Worm (Caenorhabditis elegans) whole organism, young adult: ENCODE measurements around the gene cyp-33E3.

Experiments
- B0336.3 ChIP-seq: fragments of 200-800 bp; sonication (Bioruptor generic); IDR thresholded peaks from 2 replicates; pipeline ENCODE4 v1.3.6; 2022; ENCODE audit warnings: missing genetic modification characterization, missing compliant biosample characterization
- C06A6.2 ChIP-seq: fragments of 200-800 bp; sonication (Bioruptor generic); conservative IDR thresholded peaks from 2 replicates; pipeline ENCODE4 v1.3.6; 2022; ENCODE audit warnings: missing genetic modification characterization, missing compliant biosample characterization
- C17E4.6 ChIP-seq: fragments of 200-800 bp; sonication (Bioruptor generic); IDR thresholded peaks from 2 replicates; pipeline ENCODE4 v1.3.6; 2022; ENCODE audit warnings: missing genetic modification reagents, missing genetic modification characterization, missing compliant biosample characterization
- D2030.7 ChIP-seq: fragments of 200-800 bp; sonication (Bioruptor generic); IDR thresholded peaks from 2 replicates; pipeline ENCODE4 v1.3.6; 2022; ENCODE audit warnings: missing genetic modification reagents, missing genetic modification characterization, missing compliant biosample characterization
- F10E7.11 ChIP-seq: sonication (generic microtip); optimal IDR thresholded peaks from 2 replicates; lab custom pipeline; 2017; ENCODE audit warnings: mild to moderate bottlenecking, missing genetic modification characterization, moderate library complexity, missing compliant biosample characterization
- F33H1.4 ChIP-seq: fragments of 200-800 bp; sonication (Bioruptor generic); IDR thresholded peaks from 2 replicates; pipeline ENCODE4 v1.3.6; 2022; ENCODE audit warnings: missing genetic modification reagents, missing genetic modification characterization, missing compliant biosample characterization
- F55B11.4 ChIP-seq: sonication (generic microtip); optimal IDR thresholded peaks from 2 replicates; lab custom pipeline; 2016; ENCODE audit warnings: missing compliant biosample characterization, missing genetic modification characterization, borderline replicate concordance; ENCODE audit not compliant: insufficient read depth
- akir-1 ChIP-seq: fragments of 200-800 bp; sonication (Bioruptor generic); optimal IDR thresholded peaks from 2 replicates; lab custom pipeline; 2018; ENCODE audit warnings: mild to moderate bottlenecking, missing genetic modification characterization, moderate library complexity, missing compliant biosample characterization
- ama-1 ChIP-seq, 3 experiments: fragments of 150-350 bp in 1 of 3; sonication (generic microtip) in 2 of 3; optimal IDR thresholded peaks; 2 replicates each; lab custom pipeline; 2014 to 2018; ENCODE audit warnings: missing biosample characterization in 2 of 3, missing genetic modification characterization in 2 of 3, missing genetic modification reagents in 2 of 3
- attf-5 ChIP-seq: fragments of 200-800 bp; sonication (Bioruptor generic); optimal IDR thresholded peaks from 2 replicates; lab custom pipeline; 2018; ENCODE audit warnings: mild to moderate bottlenecking, missing genetic modification characterization, missing compliant biosample characterization
- bed-2 ChIP-seq: fragments of 200-800 bp; sonication (Bioruptor generic); IDR thresholded peaks from 2 replicates; pipeline ENCODE4 v1.3.6; 2022; ENCODE audit warnings: missing genetic modification reagents, missing genetic modification characterization, missing compliant biosample characterization
- cebp-2 ChIP-seq: fragments of 200-800 bp; sonication (Bioruptor generic); IDR thresholded peaks from 2 replicates; pipeline ENCODE4 v1.3.6; 2022; ENCODE audit warnings: missing genetic modification characterization, missing compliant biosample characterization
- ceh-58 ChIP-seq: fragments of 200-800 bp; sonication (Bioruptor generic); IDR thresholded peaks from 2 replicates; pipeline ENCODE4 v1.3.6; 2022; ENCODE audit warnings: missing genetic modification characterization, missing compliant biosample characterization
- ceh-91 ChIP-seq: fragments of 200-800 bp; sonication (Bioruptor generic); IDR thresholded peaks from 2 replicates; pipeline ENCODE4 v1.3.6; 2022; ENCODE audit warnings: missing genetic modification reagents, missing genetic modification characterization, missing compliant biosample characterization
- chd-7 ChIP-seq: sonication (generic microtip); optimal IDR thresholded peaks from 2 replicates; lab custom pipeline; 2016; ENCODE audit warnings: mild to moderate bottlenecking, missing genetic modification characterization, moderate library complexity, missing compliant biosample characterization
- die-1 ChIP-seq: sonication (generic microtip); optimal IDR thresholded peaks from 2 replicates; lab custom pipeline; 2016; ENCODE audit warnings: missing genotype, mild to moderate bottlenecking, missing genetic modification characterization, missing compliant biosample characterization
- dox-1 ChIP-seq: fragments of 200-800 bp; sonication (Bioruptor generic); IDR thresholded peaks from 2 replicates; pipeline ENCODE4 v1.3.6; 2022; ENCODE audit warnings: missing genetic modification reagents, missing genetic modification characterization, missing compliant biosample characterization
- dpl-1 ChIP-seq: fragments of 150-350 bp; optimal IDR thresholded peaks from 2 replicates; lab custom pipeline; 2014; ENCODE audit warnings: missing biosample characterization, missing genetic modification reagents, missing genetic modification characterization
- ekl-4 ChIP-seq: fragments of 200-800 bp; sonication (Bioruptor generic); IDR thresholded peaks from 2 replicates; pipeline ENCODE4 v1.3.6; 2022; ENCODE audit warnings: missing genetic modification reagents, missing genetic modification characterization, missing compliant biosample characterization
- hmg-1.2 ChIP-seq: fragments of 200-800 bp; sonication (Bioruptor generic); IDR thresholded peaks from 2 replicates; pipeline ENCODE4 v1.3.6; 2022; ENCODE audit warnings: missing genetic modification reagents, missing genetic modification characterization, missing compliant biosample characterization
- hmg-20 ChIP-seq: fragments of 200-800 bp; sonication (Bioruptor generic); IDR thresholded peaks from 2 replicates; pipeline ENCODE4 v1.3.6; 2022; ENCODE audit warnings: missing genetic modification reagents, missing genetic modification characterization, missing compliant biosample characterization
- hsf-1 ChIP-seq: fragments of 200-800 bp; sonication (Bioruptor generic); IDR thresholded peaks from 2 replicates; pipeline ENCODE4 v1.3.6; 2022; ENCODE audit warnings: missing genetic modification reagents, missing genetic modification characterization, missing compliant biosample characterization
- lag-1 ChIP-seq: fragments of 200-800 bp; sonication (Bioruptor generic); IDR thresholded peaks from 2 replicates; pipeline ENCODE4 v1.3.6; 2022; ENCODE audit warnings: missing genetic modification reagents, missing genetic modification characterization, missing compliant biosample characterization
- mel-28 ChIP-seq: sonication (generic microtip); optimal IDR thresholded peaks from 2 replicates; lab custom pipeline; 2016; ENCODE audit warnings: borderline replicate concordance, mild to moderate bottlenecking, missing genetic modification characterization, missing compliant biosample characterization
- nhr-120 ChIP-seq: fragments of 200-800 bp; sonication (Bioruptor generic); IDR thresholded peaks from 2 replicates; pipeline ENCODE4 v1.3.6; 2022; ENCODE audit warnings: missing genetic modification characterization, missing compliant biosample characterization
- nhr-80 ChIP-seq: sonication (generic microtip); optimal IDR thresholded peaks from 2 replicates; lab custom pipeline; 2016; ENCODE audit warnings: missing genetic modification characterization, missing compliant biosample characterization
- rec-8 ChIP-seq, 2 experiments: sonication (generic microtip); optimal IDR thresholded peaks; 2 replicates each; lab custom pipeline; 2016; ENCODE audit warnings: mild to moderate bottlenecking in 2 of 2, missing genetic modification characterization in 2 of 2, missing genetic modification reagents in 2 of 2, missing genotype in 2 of 2, missing biosample characterization in 1 of 2, missing compliant biosample characterization in 1 of 2, moderate library complexity in 1 of 2
- repo-1 ChIP-seq: sonication (generic microtip); optimal IDR thresholded peaks from 2 replicates; lab custom pipeline; 2017; ENCODE audit warnings: mild to moderate bottlenecking, missing genetic modification characterization, missing compliant biosample characterization
- sea-2 ChIP-seq: fragments of 200-800 bp; sonication (Bioruptor generic); IDR thresholded peaks from 2 replicates; pipeline ENCODE4 v1.3.6; 2022; ENCODE audit warnings: missing genetic modification characterization, missing compliant biosample characterization
- snpc-1.1 ChIP-seq: sonication (generic microtip); optimal IDR thresholded peaks from 2 replicates; lab custom pipeline; 2017; ENCODE audit warnings: missing genetic modification characterization, mild to moderate bottlenecking, missing compliant biosample characterization, antibody characterized with exemption, moderate library complexity, missing genotype, missing genetic modification reagents; ENCODE audit not compliant: insufficient read depth
- snpc-1.3 ChIP-seq: sonication (generic microtip); optimal IDR thresholded peaks from 2 replicates; lab custom pipeline; 2017; ENCODE audit warnings: missing genetic modification characterization, mild to moderate bottlenecking, missing compliant biosample characterization, antibody characterized with exemption, moderate library complexity, missing genotype, missing genetic modification reagents; ENCODE audit not compliant: insufficient read depth
- sptf-2 ChIP-seq: fragments of 200-800 bp; sonication (Bioruptor generic); optimal IDR thresholded peaks from 2 replicates; lab custom pipeline; 2018; ENCODE audit warnings: mild to moderate bottlenecking, missing genetic modification characterization, missing compliant biosample characterization
- tbp1 ChIP-seq: fragments of 200-800 bp; sonication (Bioruptor generic); optimal IDR thresholded peaks from 2 replicates; lab custom pipeline; 2018; ENCODE audit warnings: mild to moderate bottlenecking, missing genetic modification characterization, missing compliant biosample characterization
- tbx-9 ChIP-seq: sonication (generic microtip); optimal IDR thresholded peaks from 2 replicates; lab custom pipeline; 2016; ENCODE audit warnings: borderline replicate concordance, missing genetic modification characterization, inconsistent platforms, missing compliant biosample characterization
- zim-3 ChIP-seq: sonication (generic microtip); optimal IDR thresholded peaks from 2 replicates; lab custom pipeline; 2017; ENCODE audit warnings: mild to moderate bottlenecking, missing genetic modification characterization, moderate library complexity, missing compliant biosample characterization
- ztf-3 ChIP-seq: fragments of 200-800 bp; sonication (Bioruptor generic); optimal IDR thresholded peaks from 2 replicates; lab custom pipeline; 2018; ENCODE audit warnings: mild to moderate bottlenecking, missing genetic modification characterization, missing compliant biosample characterization
- ztf-6 ChIP-seq: fragments of 200-800 bp; sonication (Bioruptor generic); IDR thresholded peaks from 2 replicates; pipeline ENCODE4 v1.3.6; 2022; ENCODE audit warnings: missing genetic modification reagents, missing genetic modification characterization, missing compliant biosample characterization

Gene cyp-33E3

ce11 chrIV:8608204-8608603 is 6.6 kb upstream of the cyp-33E3 start (continued):
- TF ChIP-seq lag-1 (GFP tag; lab: Robert Waterston, UW), result no peak

ce11 chrIV:8608934-8609333 is 5.9 kb upstream of the cyp-33E3 start, which contains the start of gene F42A9.6:
F42A9.6 (plus strand) TSS chrIV:8609234.
- no peak for TF ChIP-seq repo-1
- no peak for TF ChIP-seq C17E4.6 (GFP tag; lab: Robert Waterston, UW)
- no peak for TF ChIP-seq C06A6.2
- TF ChIP-seq F55B11.4 (tag; lab: Kevin White, UChicago), result no peak
- TF ChIP-seq F33H1.4 (GFP tag; lab: Robert Waterston, UW), result no peak
- TF ChIP-seq snpc-1.1 (tag; lab: Kevin White, UChicago), result no peak
- TF ChIP-seq dox-1, result no peak
- TF ChIP-seq ceh-58, result no peak
- TF ChIP-seq die-1 (tag; lab: Kevin White, UChicago), result no peak
- no peak for TF ChIP-seq hmg-1.2 (GFP tag; lab: Robert Waterston, UW)
- no peak for TF ChIP-seq dpl-1 (GFP tag; lab: Kevin White, UChicago)
- TF ChIP-seq hmg-20 (GFP tag; lab: Robert Waterston, UW), result no peak
- TF ChIP-seq tbx-9, result no peak
- no peak for TF ChIP-seq bed-2
- TF ChIP-seq mel-28 (tag; lab: Kevin White, UChicago), result no peak
- no peak for TF ChIP-seq D2030.7 (GFP tag; lab: Robert Waterston, UW)
- no peak for TF ChIP-seq attf-5 (GFP tag; lab: Kevin White, UChicago)
- no peak for TF ChIP-seq hsf-1 (GFP tag; lab: Robert Waterston, UW)
- TF ChIP-seq B0336.3 (GFP tag; lab: Robert Waterston, UW), result no peak

ce11 chrIV:8611886-8612542 is 2.8 kb upstream of the cyp-33E3 start, which contains the start of the genes F42A9.17 and cyp-33E2:
F42A9.17 (minus strand) TSS chrIV:8611936.
cyp-33E2 (plus strand) TSS chrIV:8612334.
- TF ChIP-seq repo-1 (no peak), snpc-1.3 (tag; lab: Kevin White, UChicago) (no peak), C17E4.6 (GFP tag; lab: Robert Waterston, UW) (no peak), nhr-80 (tag; lab: Kevin White, UChicago) (peak; percentile 81)
- TF ChIP-seq, all 124 proteins: peak for 1

- TF ChIP-seq ekl-4 (GFP tag; lab: Robert Waterston, UW), result no peak
- no peak for TF ChIP-seq tbx-9
- TF ChIP-seq F10E7.11 (tag; lab: Kevin White, UChicago), result no peak
- TF ChIP-seq dpl-1 (GFP tag; lab: Kevin White, UChicago), result no peak
- TF ChIP-seq chd-7 (tag; lab: Kevin White, UChicago), result no peak
- TF ChIP-seq ztf-3 (GFP tag; lab: Kevin White, UChicago), result no peak
- no peak for TF ChIP-seq hmg-20 (GFP tag; lab: Robert Waterston, UW)
- TF ChIP-seq zim-3, result no peak
- no peak for TF ChIP-seq cebp-2 (GFP tag; lab: Robert Waterston, UW)
- TF ChIP-seq B0336.3 (GFP tag; lab: Robert Waterston, UW), result no peak
- no peak for TF ChIP-seq sptf-2 (GFP tag; lab: Kevin White, UChicago)
- TF ChIP-seq ceh-91 (GFP tag; lab: Robert Waterston, UW), result no peak
- TF ChIP-seq sea-2 (GFP tag; lab: Robert Waterston, UW), result no peak
- no peak for TF ChIP-seq nhr-80 (tag; lab: Kevin White, UChicago)
- TF ChIP-seq akir-1, result no peak
- TF ChIP-seq ztf-6 (GFP tag; lab: Robert Waterston, UW), result no peak
- TF ChIP-seq ama-1 (optimal IDR thresholded peaks at IDR 0.05; lab: Kevin White, UChicago), result no peak
- TF ChIP-seq ama-1 (GFP tag; optimal IDR thresholded peaks at IDR 0.05; lab: Kevin White, UChicago), result no peak
- TF ChIP-seq tbp1 (GFP tag; lab: Kevin White, UChicago), result no peak
- TF ChIP-seq rec-8 (tag; optimal IDR thresholded peaks at IDR 0.05; lab: Kevin White, UChicago), result no peak
- TF ChIP-seq nhr-120 (GFP tag; lab: Robert Waterston, UW), result no peak
Measured at ce11 chrIV:8615314-8615713, 519 bp downstream of the cyp-33E3 start.
